Fruit fly (Drosophila melanogaster) whole organism, prepupa: ENCODE data around the gene Lgr4.

Experiments
- CG11902 ChIP-seq: fragments of 200-800 bp; sonication (Bioruptor generic); optimal IDR thresholded peaks from 3 replicates; lab custom pipeline; 2016; ENCODE audit warnings: missing biosample characterization, missing genetic modification characterization
- CG16779 ChIP-seq: fragments of 200-800 bp; sonication (Bioruptor generic); optimal IDR thresholded peaks from 3 replicates; lab custom pipeline; 2017; ENCODE audit warnings: missing biosample characterization, mild to moderate bottlenecking, missing genetic modification characterization
- CG3032 ChIP-seq: fragments of 200-800 bp; optimal IDR thresholded peaks from 2 replicates; lab custom pipeline; 2019; ENCODE audit warnings: missing biosample characterization, mild to moderate bottlenecking, missing genetic modification characterization, moderate library complexity
- Hr38 ChIP-seq: sonication (Bioruptor generic); optimal IDR thresholded peaks from 2 replicates; lab custom pipeline; 2016; ENCODE audit warnings: missing biosample characterization, missing genetic modification characterization
- achi ChIP-seq: fragments of 200-800 bp; sonication (Bioruptor generic); optimal IDR thresholded peaks from 3 replicates; lab custom pipeline; 2016; ENCODE audit warnings: missing biosample characterization, missing genetic modification characterization
- vri ChIP-seq: fragments of 200-800 bp; sonication (Bioruptor generic); optimal IDR thresholded peaks from 3 replicates; lab custom pipeline; 2016; ENCODE audit warnings: missing biosample characterization, mild to moderate bottlenecking, missing genetic modification characterization

DNA sequence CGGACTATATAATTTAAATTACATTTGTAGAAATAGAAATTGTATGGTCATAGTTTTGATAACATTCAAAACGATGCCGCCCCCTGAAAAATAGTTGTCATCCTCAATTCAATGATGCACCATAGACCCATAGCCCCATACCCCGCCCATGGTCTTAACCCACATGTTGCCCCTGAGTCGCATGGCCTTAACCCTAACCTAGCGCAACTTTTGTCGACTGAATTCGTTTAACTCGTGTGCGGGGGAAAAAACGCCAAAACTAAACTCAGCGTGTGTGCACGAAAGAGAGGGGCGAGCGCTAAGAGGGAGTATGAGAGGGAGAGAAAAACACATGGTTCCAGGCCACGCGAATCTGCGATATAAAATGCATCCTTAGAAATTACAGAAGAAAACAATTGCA, 21.5 kb upstream of the Lgr4 start:
- no peak for TF ChIP-seq CG3032 (tag; lab: Kevin White, UChicago)
- no peak for TF ChIP-seq Hr38
- TF ChIP-seq CG16779 (tag; lab: Kevin White, UChicago) = no peak
- no peak for TF ChIP-seq vri (GFP tag; lab: Kevin White, UChicago)
- TF ChIP-seq achi (GFP tag; lab: Kevin White, UChicago) = no peak
- no peak for TF ChIP-seq CG11902 (GFP tag; lab: Kevin White, UChicago)
